Worm (Caenorhabditis elegans) whole organism, L4 larva: Measurements from ENCODE around the gene lact-2.

Source experiments
- F44E2.7 ChIP-seq: fragments of 200-800 bp; sonication (Bioruptor generic); IDR thresholded peaks from 2 replicates; pipeline ENCODE4 v2.1.2; 2022; ENCODE audit warnings: missing genetic modification characterization, missing compliant biosample characterization
- T20F7.1 ChIP-seq: fragments of 200-800 bp; sonication (Bioruptor generic); optimal IDR thresholded peaks from 2 replicates; lab custom pipeline; 2018; ENCODE audit warnings: mild to moderate bottlenecking, missing genetic modification characterization, missing compliant biosample characterization
- T26A8.4 ChIP-seq: fragments of 200-800 bp; sonication (Bioruptor generic); IDR thresholded peaks from 2 replicates; pipeline ENCODE4 v1.3.6; 2022; ENCODE audit warnings: missing genetic modification characterization, missing compliant biosample characterization
- Y5F2A.4 ChIP-seq: fragments of 200-800 bp; sonication (Bioruptor generic); optimal IDR thresholded peaks from 2 replicates; lab custom pipeline; 2018; ENCODE audit warnings: mild to moderate bottlenecking, missing genetic modification characterization, missing compliant biosample characterization
- ZK337.2 ChIP-seq: fragments of 200-800 bp; sonication (Bioruptor generic); IDR thresholded peaks from 2 replicates; pipeline ENCODE4 v1.3.6; 2022; ENCODE audit warnings: missing genetic modification reagents, missing genetic modification characterization, missing compliant biosample characterization
- ceh-32 ChIP-seq: sonication (generic microtip); optimal IDR thresholded peaks from 2 replicates; lab custom pipeline; 2016; ENCODE audit warnings: mild to moderate bottlenecking, missing genetic modification characterization, missing compliant biosample characterization; ENCODE audit not compliant: poor library complexity
- ceh-44 ChIP-seq: fragments of 200-800 bp; sonication (Bioruptor generic); IDR thresholded peaks from 2 replicates; pipeline ENCODE4 v1.3.6; 2022; ENCODE audit warnings: missing genetic modification reagents, missing genetic modification characterization, missing compliant biosample characterization
- daf-16 ChIP-seq, 3 experiments: sonication (generic microtip); optimal IDR thresholded peaks; 2 replicates each; lab custom pipeline; 2016 to 2017; ENCODE audit warnings: missing genetic modification characterization in 3 of 3, missing genetic modification reagents in 3 of 3, mild to moderate bottlenecking in 2 of 3, missing compliant biosample characterization in 2 of 3, missing biosample characterization in 1 of 3, moderate library complexity in 1 of 3
- dmd-6 ChIP-seq: fragments of 200-800 bp; sonication (Bioruptor generic); IDR thresholded peaks from 2 replicates; pipeline ENCODE4 v1.3.6; 2022; ENCODE audit warnings: missing genetic modification reagents, missing genetic modification characterization, missing compliant biosample characterization
- dpl-1 ChIP-seq: fragments of 150-350 bp; optimal IDR thresholded peaks from 2 replicates; lab custom pipeline; 2014; ENCODE audit warnings: missing biosample characterization, missing genetic modification reagents, missing genetic modification characterization
- dve-1 ChIP-seq: sonication (generic microtip); optimal IDR thresholded peaks from 2 replicates; lab custom pipeline; 2017; ENCODE audit warnings: antibody characterized with exemption, mild to moderate bottlenecking, missing genetic modification characterization, missing compliant biosample characterization; ENCODE audit not compliant: insufficient read depth
- egl-27 ChIP-seq: sonication (generic microtip); optimal IDR thresholded peaks from 3 replicates; lab custom pipeline; 2017; ENCODE audit warnings: missing biosample characterization, missing genetic modification reagents, missing genetic modification characterization
- egl-43 ChIP-seq: fragments of 200-800 bp; sonication (Bioruptor generic); IDR thresholded peaks from 2 replicates; pipeline ENCODE4 v1.3.6; 2022; ENCODE audit warnings: missing genetic modification reagents, missing genetic modification characterization, missing compliant biosample characterization
- fkh-10 ChIP-seq: fragments of 150-350 bp; optimal IDR thresholded peaks from 2 replicates; lab custom pipeline; 2014; ENCODE audit warnings: missing biosample characterization, missing genetic modification reagents, missing genetic modification characterization
- hlh-11 ChIP-seq: fragments of 200-800 bp; sonication (Bioruptor generic); optimal IDR thresholded peaks from 2 replicates; lab custom pipeline; 2018; ENCODE audit warnings: mild to moderate bottlenecking, missing genetic modification characterization, missing compliant biosample characterization
- hmg-1.1 ChIP-seq: fragments of 200-800 bp; sonication (Bioruptor generic); IDR thresholded peaks from 2 replicates; pipeline ENCODE4 v1.3.6; 2022; ENCODE audit warnings: missing genetic modification reagents, missing genetic modification characterization, missing compliant biosample characterization
- lin-38 ChIP-seq: fragments of 200-800 bp; sonication (Bioruptor generic); IDR thresholded peaks from 2 replicates; pipeline ENCODE4 v1.3.6; 2022; ENCODE audit warnings: missing genetic modification reagents, missing genetic modification characterization, missing compliant biosample characterization
- lir-3 ChIP-seq: sonication (generic microtip); optimal IDR thresholded peaks from 2 replicates; lab custom pipeline; 2016; ENCODE audit warnings: mild to moderate bottlenecking, missing genetic modification characterization, missing compliant biosample characterization
- mes-2 ChIP-seq: sonication (generic microtip); optimal IDR thresholded peaks from 2 replicates; lab custom pipeline; 2016; ENCODE audit warnings: missing genotype, mild to moderate bottlenecking, missing genetic modification characterization, missing compliant biosample characterization; ENCODE audit not compliant: poor library complexity, severe bottlenecking
- mxl-3 ChIP-seq: fragments of 200-800 bp; sonication (Bioruptor generic); optimal IDR thresholded peaks from 2 replicates; lab custom pipeline; 2018; ENCODE audit warnings: mild to moderate bottlenecking, missing genetic modification characterization, missing compliant biosample characterization
- nhr-11 ChIP-seq: fragments of 150-350 bp; optimal IDR thresholded peaks from 2 replicates; lab custom pipeline; 2014; ENCODE audit warnings: missing biosample characterization, missing genetic modification characterization
- nhr-25 ChIP-seq: sonication (generic microtip); optimal IDR thresholded peaks from 2 replicates; lab custom pipeline; 2017; ENCODE audit warnings: missing genetic modification characterization, mild to moderate bottlenecking, missing compliant biosample characterization, antibody characterized with exemption, moderate library complexity, borderline replicate concordance; ENCODE audit not compliant: insufficient read depth
- nhr-28 ChIP-seq: fragments of 150-350 bp; optimal IDR thresholded peaks from 2 replicates; lab custom pipeline; 2014; ENCODE audit warnings: missing biosample characterization, missing genetic modification characterization
- nhr-42 ChIP-seq: fragments of 200-800 bp; sonication (Bioruptor generic); IDR thresholded peaks from 2 replicates; pipeline ENCODE4 v1.3.6; 2022; ENCODE audit warnings: missing genetic modification characterization, missing compliant biosample characterization
- nhr-48 ChIP-seq: sonication (generic microtip); optimal IDR thresholded peaks from 2 replicates; lab custom pipeline; 2016; ENCODE audit warnings: mild to moderate bottlenecking, missing genetic modification characterization, missing compliant biosample characterization
- nhr-76 ChIP-seq: fragments of 150-350 bp; optimal IDR thresholded peaks from 2 replicates; lab custom pipeline; 2014; ENCODE audit warnings: missing biosample characterization, missing genetic modification characterization
- nhr-77 ChIP-seq: fragments of 150-350 bp; optimal IDR thresholded peaks from 2 replicates; lab custom pipeline; 2014; ENCODE audit warnings: missing biosample characterization, missing genetic modification characterization
- pha-4 ChIP-seq, 2 experiments: fragments of 150-350 bp in 1 of 2; fragments of 200-800 bp in 1 of 2; sonication (Bioruptor generic) in 1 of 2; IDR thresholded peaks in 1 of 2; optimal IDR thresholded peaks in 1 of 2; 2 replicates each; pipeline versions ENCODE4 v1.3.6 to Lab custom; 2014 to 2022; ENCODE audit warnings: missing genetic modification characterization in 2 of 2, missing genetic modification reagents in 2 of 2, missing biosample characterization in 1 of 2, missing compliant biosample characterization in 1 of 2
- php-3 ChIP-seq: fragments of 200-800 bp; sonication (Bioruptor generic); IDR thresholded peaks from 2 replicates; pipeline ENCODE4 v1.3.6; 2022; ENCODE audit warnings: missing genetic modification reagents, missing genetic modification characterization, missing compliant biosample characterization
- pqm-1 ChIP-seq: sonication (generic microtip); optimal IDR thresholded peaks from 2 replicates; lab custom pipeline; 2017; ENCODE audit warnings: missing biosample characterization, missing genetic modification characterization
- saeg-2 ChIP-seq: fragments of 200-800 bp; sonication (Bioruptor generic); IDR thresholded peaks from 2 replicates; pipeline ENCODE4 v1.3.6; 2022; ENCODE audit warnings: missing genetic modification reagents, missing genetic modification characterization, missing compliant biosample characterization
- sdz-12 ChIP-seq: fragments of 200-800 bp; sonication (Bioruptor generic); optimal IDR thresholded peaks from 2 replicates; lab custom pipeline; 2018; ENCODE audit warnings: mild to moderate bottlenecking, missing genetic modification characterization, missing compliant biosample characterization
- tra-1 ChIP-seq: fragments of 200-800 bp; sonication (Bioruptor generic); IDR thresholded peaks from 2 replicates; pipeline ENCODE4 v1.3.6; 2022; ENCODE audit warnings: missing genetic modification reagents, missing genetic modification characterization, missing compliant biosample characterization
- unc-39 ChIP-seq: sonication (generic microtip); optimal IDR thresholded peaks from 2 replicates; lab custom pipeline; 2017; ENCODE audit warnings: missing biosample characterization, missing genetic modification characterization
- unc-62 ChIP-seq, 3 experiments: fragments of 150-350 bp in 1 of 3; sonication (generic microtip); optimal IDR thresholded peaks in 2 of 3; peaks in 1 of 3; 1 replicate in 1 of 3; 2 replicates in 2 of 3; lab custom pipeline; 2014 to 2017; ENCODE audit warnings: missing biosample characterization in 3 of 3, missing genetic modification characterization in 3 of 3, missing genetic modification reagents in 3 of 3, missing genotype in 1 of 3
- vab-7 ChIP-seq: fragments of 200-800 bp; sonication (Bioruptor generic); IDR thresholded peaks from 2 replicates; pipeline ENCODE4 v1.3.6; 2022; ENCODE audit warnings: missing genetic modification reagents, missing genetic modification characterization, missing compliant biosample characterization
- zfp-2 ChIP-seq: sonication (generic microtip); optimal IDR thresholded peaks from 2 replicates; lab custom pipeline; 2016; ENCODE audit warnings: mild to moderate bottlenecking, missing genetic modification characterization, missing compliant biosample characterization
- ztf-11 ChIP-seq: fragments of 150-350 bp; optimal IDR thresholded peaks from 2 replicates; lab custom pipeline; 2014; ENCODE audit warnings: missing biosample characterization, missing genetic modification characterization
- ztf-7 ChIP-seq: fragments of 150-350 bp; optimal IDR thresholded peaks from 2 replicates; lab custom pipeline; 2014; ENCODE audit warnings: missing biosample characterization, missing genetic modification characterization

Gene lact-2

ce11 chrII:10075794-10076193 lies 18.9 kb upstream of the lact-2 start (continued):
- TF ChIP-seq nhr-48 (no peak), hmg-1.1 (no peak), pha-4 (GFP tag; IDR thresholded peaks at IDR 0.05; lab: Robert Waterston, UW) (no peak), pha-4 (tag; optimal IDR thresholded peaks at IDR 0.05; lab: Kevin White, UChicago) (peak; percentile 10), sdz-12 (no peak), F44E2.7 (no peak), Y5F2A.4 (GFP tag; lab: Kevin White, UChicago) (no peak), mxl-3 (GFP tag; lab: Kevin White, UChicago) (no peak), lir-3 (tag; lab: Kevin White, UChicago) (no peak)

ce11 chrII:10084482-10084881 lies 10.2 kb upstream of the lact-2 start:
- no peak for TF ChIP-seq nhr-11 (tag; lab: Kevin White, UChicago)
- TF ChIP-seq nhr-76 (tag; lab: Kevin White, UChicago) = no peak
- TF ChIP-seq nhr-77 (tag; lab: Kevin White, UChicago) = no peak
- no peak for TF ChIP-seq ztf-7 (tag; lab: Kevin White, UChicago)
- TF ChIP-seq unc-39 (tag; lab: Kevin White, UChicago) = no peak
- TF ChIP-seq nhr-42 (GFP tag; lab: Robert Waterston, UW) = no peak
- TF ChIP-seq saeg-2 = no peak
- TF ChIP-seq unc-62 (GFP tag; optimal IDR thresholded peaks at IDR 0.05 in 1 of 2; lab: Kevin White, UChicago) = peak in 1 of 2 experiments; percentile 35
- no peak for TF ChIP-seq unc-62 (tag; optimal IDR thresholded peaks at IDR 0.05; lab: Kevin White, UChicago)

ce11 chrII:10093120-10093519 lies 1.6 kb upstream of the lact-2 start:
- TF ChIP-seq T26A8.4 (GFP tag; lab: Robert Waterston, UW) (no peak), unc-62 (GFP tag; optimal IDR thresholded peaks at IDR 0.05 in 1 of 2; lab: Kevin White, UChicago) (peak in 1 of 2 experiments; percentile 94), unc-62 (tag; optimal IDR thresholded peaks at IDR 0.05; lab: Kevin White, UChicago) (no peak)

ce11 chrII:10095224-10095623 lies 551 bp downstream of the lact-2 start:
- TF ChIP-seq tra-1 (GFP tag; lab: Robert Waterston, UW) = no peak
- peak; percentile 52 for TF ChIP-seq hlh-11 (tag; lab: Kevin White, UChicago)
- TF ChIP-seq unc-62 (GFP tag; optimal IDR thresholded peaks at IDR 0.05 in 1 of 2; lab: Kevin White, UChicago) = peak in 1 of 2 experiments; percentile 51
- no peak for TF ChIP-seq unc-62 (tag; optimal IDR thresholded peaks at IDR 0.05; lab: Kevin White, UChicago)
- no peak for TF ChIP-seq dpl-1
- TF ChIP-seq pqm-1 (tag; lab: Kevin White, UChicago) = peak; percentile 74
- TF ChIP-seq nhr-25 (tag; lab: Kevin White, UChicago) = no peak
- no peak for TF ChIP-seq fkh-10 (GFP tag; lab: Kevin White, UChicago)
- TF ChIP-seq ceh-32 (tag; lab: Kevin White, UChicago) = no peak
- TF ChIP-seq T20F7.1 (GFP tag; lab: Kevin White, UChicago) = peak; percentile 44
- TF ChIP-seq nhr-77 (tag; lab: Kevin White, UChicago) = peak; percentile 37
- peak; percentile 86 for TF ChIP-seq nhr-28 (tag; lab: Kevin White, UChicago)
- no peak for TF ChIP-seq daf-16 (GFP tag; optimal IDR thresholded peaks at IDR 0.05; lab: Kevin White, UChicago)
- TF ChIP-seq daf-16 (tag; optimal IDR thresholded peaks at IDR 0.05; lab: Kevin White, UChicago) = peak; percentile 55
- peak; percentile 28; the same call in 1 of the 2 replicates for TF ChIP-seq php-3 (GFP tag; lab: Robert Waterston, UW)
- TF ChIP-seq dmd-6 (GFP tag; lab: Robert Waterston, UW) = peak; percentile 62
- TF ChIP-seq T26A8.4 (GFP tag; lab: Robert Waterston, UW) = no peak
- TF ChIP-seq dve-1 = peak; percentile 60

ce11 chrII:10098428-10098827 lies 3.8 kb downstream of the lact-2 start:
- TF ChIP-seq egl-27 (no peak), ceh-44 (GFP tag; lab: Robert Waterston, UW) (no peak), ceh-32 (tag; lab: Kevin White, UChicago) (no peak), ztf-11 (no peak), daf-16 (GFP tag; optimal IDR thresholded peaks at IDR 0.05; lab: Kevin White, UChicago) (no peak), daf-16 (tag; optimal IDR thresholded peaks at IDR 0.05; lab: Kevin White, UChicago) (peak; percentile 17), php-3 (GFP tag; lab: Robert Waterston, UW) (no peak), ZK337.2 (GFP tag; lab: Robert Waterston, UW) (no peak), pha-4 (GFP tag; IDR thresholded peaks at IDR 0.05; lab: Robert Waterston, UW) (peak; percentile 47; the same call in 1 of the 2 replicates), pha-4 (tag; optimal IDR thresholded peaks at IDR 0.05; lab: Kevin White, UChicago) (no peak), zfp-2 (tag; lab: Kevin White, UChicago) (no peak), mes-2 (tag; lab: Kevin White, UChicago) (no peak), vab-7 (GFP tag; lab: Robert Waterston, UW) (no peak), lin-38 (GFP tag; lab: Robert Waterston, UW) (0 out of 2 replicates have a peak, but pooled peaks have one; percentile 25), saeg-2 (no peak), egl-43 (GFP tag; lab: Robert Waterston, UW) (no peak)
- TF ChIP-seq, all 104 proteins: peak for 3
